Worm (Caenorhabditis elegans) whole organism, L3 larva: ENCODE data around the gene F21D5.4.

Experiments
- ceh-82 ChIP-seq: fragments of 150-350 bp; optimal IDR thresholded peaks from 2 replicates; lab custom pipeline; 2014; ENCODE audit warnings: missing biosample characterization, missing genetic modification characterization
- egl-27 ChIP-seq: sonication (generic microtip); optimal IDR thresholded peaks from 4 replicates; lab custom pipeline; 2017; ENCODE audit warnings: missing biosample characterization, missing genetic modification reagents, missing genetic modification characterization
- elt-2 ChIP-seq: sonication (generic microtip); optimal IDR thresholded peaks from 2 replicates; lab custom pipeline; 2016; ENCODE audit warnings: missing genetic modification reagents, mild to moderate bottlenecking, missing genetic modification characterization, missing compliant biosample characterization
- mdl-1 ChIP-seq: fragments of 150-350 bp; optimal IDR thresholded peaks from 2 replicates; lab custom pipeline; 2014; ENCODE audit warnings: missing biosample characterization, missing genetic modification characterization
- nhr-11 ChIP-seq: fragments of 150-350 bp; optimal IDR thresholded peaks from 2 replicates; lab custom pipeline; 2014; ENCODE audit warnings: missing biosample characterization, missing genetic modification characterization
- nhr-237 ChIP-seq: fragments of 150-350 bp; optimal IDR thresholded peaks from 2 replicates; lab custom pipeline; 2014; ENCODE audit warnings: missing biosample characterization, missing genetic modification characterization
- nhr-28 ChIP-seq: fragments of 150-350 bp; optimal IDR thresholded peaks from 2 replicates; lab custom pipeline; 2014; ENCODE audit warnings: missing biosample characterization, missing genetic modification characterization
- nhr-77 ChIP-seq: fragments of 150-350 bp; optimal IDR thresholded peaks from 2 replicates; lab custom pipeline; 2014; ENCODE audit warnings: missing biosample characterization, missing genetic modification characterization
- pha-4 ChIP-seq: fragments of 150-350 bp; optimal IDR thresholded peaks from 2 replicates; lab custom pipeline; 2014; ENCODE audit warnings: missing biosample characterization, missing genetic modification reagents, missing genetic modification characterization
- skn-1 ChIP-seq: fragments of 150-350 bp; optimal IDR thresholded peaks from 2 replicates; lab custom pipeline; 2014; ENCODE audit warnings: missing biosample characterization, missing genetic modification characterization
- unc-62 ChIP-seq: fragments of 150-350 bp; sonication (generic microtip); optimal IDR thresholded peaks from 4 replicates; lab custom pipeline; 2014; ENCODE audit warnings: missing biosample characterization, missing genetic modification reagents, missing genetic modification characterization
- zag-1 ChIP-seq: fragments of 150-350 bp; optimal IDR thresholded peaks from 2 replicates; lab custom pipeline; 2014; ENCODE audit warnings: missing biosample characterization, missing genetic modification characterization
- ztf-11 ChIP-seq: fragments of 150-350 bp; optimal IDR thresholded peaks from 2 replicates; lab custom pipeline; 2014; ENCODE audit warnings: missing biosample characterization, missing genetic modification characterization

- no peak for TF ChIP-seq mdl-1 (tag; lab: Kevin White, UChicago)
- no peak for TF ChIP-seq nhr-237
- TF ChIP-seq elt-2 (tag; lab: Kevin White, UChicago): no peak
- no peak for TF ChIP-seq nhr-28 (tag; lab: Kevin White, UChicago)
- TF ChIP-seq skn-1 (tag; lab: Kevin White, UChicago): no peak
- TF ChIP-seq egl-27: no peak
- TF ChIP-seq unc-62 (GFP tag; lab: Kevin White, UChicago): no peak
- no peak for TF ChIP-seq pha-4 (tag; lab: Kevin White, UChicago)
- TF ChIP-seq ceh-82 (tag; lab: Kevin White, UChicago): no peak
- no peak for TF ChIP-seq nhr-11 (tag; lab: Kevin White, UChicago)
- no peak for TF ChIP-seq ztf-11
- no peak for TF ChIP-seq nhr-77 (tag; lab: Kevin White, UChicago)
- no peak for TF ChIP-seq zag-1
Observed at ce11 chrIV:8705504-8705903, 32.4 kb upstream of the F21D5.4 start, which contains the start of gene H23L24.4.
